Fruit fly (Drosophila melanogaster): ENCODE data around the gene klu.

DNA sequence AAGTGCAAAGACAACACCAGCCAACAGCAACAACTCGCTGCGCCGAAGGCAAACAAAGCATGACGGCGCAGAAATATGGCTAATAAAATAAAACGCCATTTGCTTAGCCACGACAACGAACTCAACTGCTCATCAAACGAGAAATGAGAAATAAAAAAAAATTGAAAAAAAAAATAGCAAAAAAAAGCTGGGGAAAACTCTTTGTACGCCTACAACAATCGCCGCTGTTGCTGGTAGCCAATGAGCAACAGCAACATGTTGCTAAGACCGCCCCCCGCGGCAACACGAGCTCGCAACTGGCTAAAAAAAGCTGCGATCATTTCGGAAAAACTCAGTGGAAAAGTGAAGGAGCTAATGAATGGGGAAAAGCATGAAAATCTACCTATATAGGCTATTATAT lies 19.1 kb downstream of the klu start:
- TF ChIP-seq CG8119 (GFP tag; IDR thresholded peaks at IDR 0.05) = peak; percentile 66; the same call in 2 of the 3 replicates
- TF ChIP-seq Gug (GFP tag; IDR thresholded peaks at IDR 0.05) = no peak
- no peak for TF ChIP-seq achi (GFP tag; optimal IDR thresholded peaks at IDR 0.05)
- no peak for TF ChIP-seq CG10631 (GFP tag; optimal IDR thresholded peaks at IDR 0.05)
- no peak for TF ChIP-seq CG34406 (GFP tag; optimal IDR thresholded peaks at IDR 0.05)
- TF ChIP-seq CG8319 (GFP tag; optimal IDR thresholded peaks at IDR 0.05) = no peak
- TF ChIP-seq Smox (GFP tag; optimal IDR thresholded peaks at IDR 0.05) = no peak
- TF ChIP-seq OdsH (GFP tag; optimal IDR thresholded peaks at IDR 0.05) = no peak
- TF ChIP-seq CG31627 (GFP tag; optimal IDR thresholded peaks at IDR 0.05) = no peak
